Fruit fly (Drosophila melanogaster): ENCODE results near the gene CG33170.

Gene CG33170

dm6 chr3L:22835144-22835964 is 29.0 kb upstream of the CG33170 start, which contains the start of gene jim (continued):
- TF ChIP-seq CG1024 (GFP tag; IDR thresholded peaks at IDR 0.05): no peak
- TF ChIP-seq abd-A (tag; optimal IDR thresholded peaks at IDR 0.05): peak; percentile 83
- TF ChIP-seq CG3995 (GFP tag; optimal IDR thresholded peaks at IDR 0.05): no peak
- peak; percentile 52; the same call in 1 of the 3 replicates for TF ChIP-seq Aef1 (GFP tag; IDR thresholded peaks at IDR 0.05)
- no peak for TF ChIP-seq CG12236 (GFP tag; optimal IDR thresholded peaks at IDR 0.05)
- TF ChIP-seq Deaf1 (tag; optimal IDR thresholded peaks at IDR 0.05): peak; percentile 91
- TF ChIP-seq cwo (GFP tag; optimal IDR thresholded peaks at IDR 0.05): peak; percentile 82
- no peak for TF ChIP-seq CG18476 (GFP tag; optimal IDR thresholded peaks at IDR 0.05)
- no peak for TF ChIP-seq CoRest (tag; optimal IDR thresholded peaks at IDR 0.05)
- TF ChIP-seq yki (optimal IDR thresholded peaks at IDR 0.05): peak; percentile 42
- TF ChIP-seq row (GFP tag; IDR thresholded peaks at IDR 0.05): no peak
- TF ChIP-seq crol (GFP tag; IDR thresholded peaks at IDR 0.05): peak; percentile 97
- no peak for TF ChIP-seq btn (GFP tag; optimal IDR thresholded peaks at IDR 0.05)
- TF ChIP-seq wek (GFP tag; optimal IDR thresholded peaks at IDR 0.05): no peak
- no peak for TF ChIP-seq klu (GFP tag; IDR thresholded peaks at IDR 0.05)
- no peak for TF ChIP-seq lilli (GFP tag; optimal IDR thresholded peaks at IDR 0.05)
- no peak for TF ChIP-seq dm (GFP tag; optimal IDR thresholded peaks at IDR 0.05)
- peak; percentile 44 for TF ChIP-seq caup (GFP tag; optimal IDR thresholded peaks at IDR 0.05; ENCODE audit: severe bottlenecking)
- no peak for TF ChIP-seq salm (tag; optimal IDR thresholded peaks at IDR 0.05)
- TF ChIP-seq Lhr (GFP tag; optimal IDR thresholded peaks at IDR 0.05): no peak
- TF ChIP-seq dmrt11E (tag; optimal IDR thresholded peaks at IDR 0.05): no peak
- no peak for TF ChIP-seq repo (GFP tag; optimal IDR thresholded peaks at IDR 0.05)
- no peak for TF ChIP-seq Spps (tag; optimal IDR thresholded peaks at IDR 0.05)
- no peak for TF ChIP-seq CG4854 (GFP tag; optimal IDR thresholded peaks at IDR 0.05)
- TF ChIP-seq CG15514 (GFP tag; optimal IDR thresholded peaks at IDR 0.05): peak; percentile 25
- TF ChIP-seq NFAT (GFP tag; IDR thresholded peaks at IDR 0.05): peak; percentile 45; the same call in 1 of the 2 replicates
- TF ChIP-seq nau (GFP tag; optimal IDR thresholded peaks at IDR 0.05): peak; percentile 25
- no peak for TF ChIP-seq CG43689 (GFP tag; IDR thresholded peaks at IDR 0.05)
- no peak for TF ChIP-seq dati (GFP tag; IDR thresholded peaks at IDR 0.05)
- TF ChIP-seq gt (GFP tag; IDR thresholded peaks at IDR 0.05): no peak
- no peak; the same call in 1 of the 2 replicates for TF ChIP-seq stc (GFP tag; IDR thresholded peaks at IDR 0.05)
- no peak for TF ChIP-seq CG32772 (GFP tag; IDR thresholded peaks at IDR 0.05)
- TF ChIP-seq pfk (GFP tag; optimal IDR thresholded peaks at IDR 0.05): no peak
- TF ChIP-seq gsb (GFP tag; IDR thresholded peaks at IDR 0.05): 0 out of 2 replicates have a peak, but pooled peaks have one; percentile 19
- TF ChIP-seq CG14050 (GFP tag; IDR thresholded peaks at IDR 0.05): no peak; the same call in 2 of the 3 replicates
- no peak for TF ChIP-seq dimm (GFP tag; IDR thresholded peaks at IDR 0.05)
- TF ChIP-seq CG32767 (GFP tag; IDR thresholded peaks at IDR 0.05): peak; percentile 59; the same call in 1 of the 2 replicates
- no peak for TF ChIP-seq Hr78 (GFP tag; optimal IDR thresholded peaks at IDR 0.05)
- peak; percentile 65 for TF ChIP-seq sna (GFP tag; IDR thresholded peaks at IDR 0.05; ENCODE audit: partially characterized antibody)
- no peak; the same call in 1 of the 2 replicates for TF ChIP-seq unc-4 (GFP tag; IDR thresholded peaks at IDR 0.05; ENCODE audit: partially characterized antibody)
- peak; percentile 32; the same call in 1 of the 2 replicates for TF ChIP-seq Atf6 (GFP tag; IDR thresholded peaks at IDR 0.05)
- no peak for TF ChIP-seq jumu (GFP tag; optimal IDR thresholded peaks at IDR 0.05)
- no peak for TF ChIP-seq CG7928 (GFP tag; optimal IDR thresholded peaks at IDR 0.05)
- TF ChIP-seq zfh2 (GFP tag; optimal IDR thresholded peaks at IDR 0.05): peak; percentile 11
- no peak for TF ChIP-seq mld (GFP tag; IDR thresholded peaks at IDR 0.05; ENCODE audit: partially characterized antibody)
- TF ChIP-seq lola (GFP tag; optimal IDR thresholded peaks at IDR 0.05): no peak
- TF ChIP-seq run (tag; optimal IDR thresholded peaks at IDR 0.05): no peak
- no peak for TF ChIP-seq Usf (GFP tag; optimal IDR thresholded peaks at IDR 0.05)
- no peak for TF ChIP-seq unpg (GFP tag; optimal IDR thresholded peaks at IDR 0.05)

All from whole organism, embryonic.